Worm (Caenorhabditis elegans): ENCODE results near the gene F53H8.3.
A peak's percentile ranks its signal among the peaks of the same experiment; 100 is the strongest.

DNA sequence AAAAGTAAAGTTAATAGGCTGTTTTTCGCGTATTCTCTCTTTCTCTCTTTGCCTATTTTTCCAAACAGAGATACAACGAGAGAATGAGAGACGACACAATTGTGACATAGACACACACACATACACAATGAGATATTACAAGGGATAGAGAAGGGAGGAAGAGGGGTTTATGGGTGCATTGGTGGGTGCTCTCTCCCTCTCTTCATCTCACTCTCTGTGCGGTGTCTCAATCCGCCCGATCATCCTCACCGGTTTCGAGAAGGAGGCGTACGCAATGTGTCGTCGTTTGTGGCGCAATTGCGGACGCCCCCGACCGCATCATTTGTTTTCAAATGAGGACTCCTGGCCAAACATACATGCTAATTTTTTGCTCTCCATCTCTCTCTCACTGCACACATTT is 11.1 kb downstream of the F53H8.3 start:
- TF ChIP-seq ztf-23 (GFP tag; IDR thresholded peaks at IDR 0.05) (peak; percentile 69; the same call in 1 of the 2 replicates), tab-1 (GFP tag; IDR thresholded peaks at IDR 0.05) (peak; percentile 80), T22C8.4 (GFP tag; IDR thresholded peaks at IDR 0.05) (no peak), klf-2 (GFP tag; conservative IDR thresholded peaks at IDR 0.05) (peak; percentile 59; the same call in 1 of the 2 replicates), ztf-29 (GFP tag; IDR thresholded peaks at IDR 0.05) (no peak), med-1 (GFP tag; optimal IDR thresholded peaks at IDR 0.05; ENCODE audit: insufficient read depth) (no peak), flt-1 (GFP tag; IDR thresholded peaks at IDR 0.05) (peak; percentile 79), ref-1 (GFP tag; conservative IDR thresholded peaks at IDR 0.05) (no peak)
